Worm (Caenorhabditis elegans): ENCODE data around the gene srv-8.

DNA sequence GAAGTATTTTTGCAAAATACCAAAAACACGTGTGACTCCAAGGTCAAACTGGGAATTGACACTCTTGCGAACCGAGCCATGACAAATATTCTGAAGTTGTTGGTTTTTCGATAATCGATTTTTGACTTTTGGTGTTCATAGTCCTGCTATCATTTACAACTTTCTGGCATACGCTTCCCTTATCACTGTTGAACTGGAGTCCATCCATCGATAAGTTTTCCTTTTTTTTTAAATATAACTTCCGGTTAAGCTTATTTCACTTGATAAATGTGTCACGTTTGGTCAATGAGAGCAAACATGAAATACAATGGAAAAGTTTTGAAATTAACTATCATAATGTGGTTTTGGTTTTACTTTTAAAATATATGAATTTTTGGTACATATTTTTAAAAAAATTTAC lies 1.2 kb upstream of the srv-8 start:
- TF ChIP-seq nhr-12 (tag; optimal IDR thresholded peaks at IDR 0.05) = no peak
- no peak for TF ChIP-seq egl-27 (tag; optimal IDR thresholded peaks at IDR 0.05)
- no peak for TF ChIP-seq skn-1 (tag; optimal IDR thresholded peaks at IDR 0.05)
